Worm (Caenorhabditis elegans): ENCODE measurements around the gene F10E9.2.

DNA sequence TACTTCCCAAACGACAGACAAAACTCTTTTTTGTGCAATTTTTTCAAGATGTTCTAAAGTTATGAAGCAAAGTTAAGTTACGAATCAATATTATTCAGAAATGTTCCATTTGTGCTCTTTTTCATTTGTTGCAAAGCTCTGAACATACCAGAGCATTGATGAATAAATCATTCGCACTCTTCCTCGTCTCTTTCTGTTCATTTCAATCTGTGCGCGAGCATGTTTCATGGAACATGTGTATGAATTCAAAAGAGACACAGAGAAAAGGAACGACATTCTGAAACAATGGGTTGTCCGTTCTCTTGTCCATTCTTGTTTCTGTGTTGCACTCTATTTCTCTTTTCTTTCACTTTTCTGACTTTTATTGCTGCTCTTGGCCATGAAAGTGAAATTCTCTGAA lies 32.1 kb upstream of the F10E9.2 start:
- TF ChIP-seq php-3 (GFP tag; IDR thresholded peaks at IDR 0.05) = no peak
- TF ChIP-seq unc-62 (GFP tag; optimal IDR thresholded peaks at IDR 0.05 in 1 of 2) = peak in 1 of 2 experiments; percentile 94
- no peak for TF ChIP-seq unc-62 (tag; optimal IDR thresholded peaks at IDR 0.05)
- TF ChIP-seq lin-1 (GFP tag; IDR thresholded peaks at IDR 0.05) = no peak
- TF ChIP-seq F49E8.2 (tag; optimal IDR thresholded peaks at IDR 0.05; ENCODE audit: borderline replicate concordance) = no peak
- no peak for TF ChIP-seq hlh-30 (tag; optimal IDR thresholded peaks at IDR 0.05; ENCODE audit: insufficient read depth)
- TF ChIP-seq vab-7 (GFP tag; IDR thresholded peaks at IDR 0.05) = no peak
- no peak for TF ChIP-seq nhr-25 (tag; optimal IDR thresholded peaks at IDR 0.05; ENCODE audit: borderline replicate concordance, insufficient read depth)

Measured in whole organism, L4 larva.